Worm (Caenorhabditis elegans): ENCODE results near the gene Y59E9AL.4.
"Not testable (repeated sequence)": the region's sequence is repeated elsewhere in the genome, so short reads cannot be mapped to it uniquely, and the experiment has no call there.

Y59E9AL.4 gene

DNA sequence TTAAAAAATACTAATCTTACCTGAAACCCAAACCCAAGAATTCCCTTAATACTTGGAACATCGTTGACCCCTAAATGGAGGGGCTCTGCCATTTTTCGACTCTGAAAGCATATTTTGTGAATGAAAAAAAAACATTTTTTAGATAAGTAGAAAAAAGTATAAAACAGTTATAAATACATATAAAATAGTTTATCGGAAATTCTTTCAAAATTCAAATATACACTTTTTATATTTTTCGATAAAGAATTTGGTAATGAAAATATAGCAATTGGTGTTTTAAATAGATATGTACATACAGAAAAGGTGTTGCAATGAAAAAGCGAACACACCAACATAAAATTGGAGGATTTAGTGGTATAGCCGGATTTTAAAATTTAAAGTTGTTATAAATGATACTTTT is at the start of gene Y59E9AL.4:
Gene Y59E9AL.4, minus strand, starts transcription at position 101 of the 400 bp plus-strand sequence.
- TF ChIP-seq unc-120 (tag; optimal IDR thresholded peaks at IDR 0.05; ENCODE audit: poor library complexity, severe bottlenecking) (no peak), unc-39 (tag; optimal IDR thresholded peaks at IDR 0.05) (no peak), hlh-1 (tag; optimal IDR thresholded peaks at IDR 0.05) (no peak), pha-4 (tag; optimal IDR thresholded peaks at IDR 0.05) (no peak), zip-8 (tag; optimal IDR thresholded peaks at IDR 0.05) (no peak), M03D4.4 (tag; optimal IDR thresholded peaks at IDR 0.05) (no peak), ceh-83 (GFP tag; optimal IDR thresholded peaks at IDR 0.05) (no peak), elt-1 (tag; optimal IDR thresholded peaks at IDR 0.05; ENCODE audit: borderline replicate concordance, insufficient read depth) (no peak), blmp-1 (tag; optimal IDR thresholded peaks at IDR 0.05) (no peak), ceh-43 (GFP tag; optimal IDR thresholded peaks at IDR 0.05) (no peak), cnd-1 (tag; optimal IDR thresholded peaks at IDR 0.05) (no peak), ceh-39 (tag; optimal IDR thresholded peaks at IDR 0.05) (no peak), ham-2 (GFP tag; optimal IDR thresholded peaks at IDR 0.05) (no peak), drap-1 (GFP tag; optimal IDR thresholded peaks at IDR 0.05) (no peak)

DNA sequence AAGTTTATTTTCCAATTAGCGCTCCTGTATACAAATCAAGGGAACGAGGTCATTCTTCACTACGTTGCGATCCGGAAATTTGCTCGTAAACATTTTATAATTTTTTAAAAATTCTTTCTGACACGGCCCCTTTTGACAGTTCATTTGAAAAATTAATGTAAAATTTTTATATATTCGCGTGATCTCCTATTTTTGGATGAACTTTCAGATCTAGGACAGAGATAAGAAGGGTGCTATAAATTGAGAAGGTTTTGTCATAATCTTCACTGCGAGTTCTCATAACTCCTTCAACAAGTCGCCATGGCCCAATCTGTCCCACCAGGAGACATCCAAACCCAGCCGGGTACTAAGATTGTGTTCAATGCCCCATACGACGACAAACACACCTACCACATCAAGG is 45.3 kb upstream of the Y59E9AL.4 start, which contains the start of gene msp-19:
Gene msp-19, plus strand, starts transcription at position 301 of the 400 bp plus-strand sequence.
- not testable (repeated sequence) for TF ChIP-seq lsy-2, cnd-1, mep-1 (tag; optimal IDR thresholded peaks at IDR 0.05)

DNA sequence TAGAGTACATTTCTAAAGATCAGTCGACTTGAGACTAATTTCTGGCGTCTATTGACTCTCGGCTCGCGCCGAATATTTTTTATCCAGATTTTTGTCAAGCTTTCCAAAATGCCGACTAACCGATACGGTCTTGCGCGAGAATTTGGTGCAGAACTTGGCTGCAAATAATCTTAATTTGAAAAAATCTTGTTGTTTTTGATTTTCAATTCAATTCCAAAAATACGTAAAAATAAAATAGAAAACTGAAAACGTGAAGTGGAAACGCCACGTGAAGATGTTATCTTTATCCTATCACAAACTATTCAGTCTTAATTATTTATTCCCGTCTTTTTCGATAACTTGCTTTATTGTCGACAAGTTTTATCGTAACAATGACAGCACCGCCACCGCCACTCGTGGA is 43.4 kb upstream of the Y59E9AL.4 start, which contains the start of gene ttbk-2.1:
Gene ttbk-2.1, plus strand, starts transcription at position 301 of the 400 bp plus-strand sequence.
- not testable (repeated sequence) for TF ChIP-seq snpc-4 (tag; optimal IDR thresholded peaks at IDR 0.05); sptf-1 (tag; optimal IDR thresholded peaks at IDR 0.05); ceh-83 (GFP tag; optimal IDR thresholded peaks at IDR 0.05)

DNA sequence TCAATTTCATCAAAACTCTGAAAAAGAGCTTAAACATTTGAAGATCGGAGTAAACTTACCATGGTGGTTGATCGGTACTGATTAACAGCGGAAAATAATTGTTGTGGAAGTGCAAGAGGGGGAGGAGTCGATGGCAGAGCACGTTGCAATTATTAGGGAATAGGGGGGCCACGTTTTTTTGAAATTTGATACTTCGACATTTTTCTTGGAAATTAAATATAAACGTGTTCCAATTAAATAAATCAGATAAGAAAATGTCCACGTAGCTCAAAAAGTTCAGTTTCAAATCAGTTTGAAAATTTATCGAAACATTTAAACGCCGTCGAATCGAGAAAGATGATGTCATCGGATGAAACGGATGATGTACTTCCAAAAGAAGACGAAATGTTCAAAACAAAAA is 41.7 kb upstream of the Y59E9AL.4 start, which contains the start of gene F36H12.9:
Gene F36H12.9, plus strand, starts transcription at position 301 of the 400 bp plus-strand sequence.
- not testable (repeated sequence) for TF ChIP-seq nhr-28 (tag; optimal IDR thresholded peaks at IDR 0.05); sptf-1 (tag; optimal IDR thresholded peaks at IDR 0.05); lin-32 (GFP tag; optimal IDR thresholded peaks at IDR 0.05)

DNA sequence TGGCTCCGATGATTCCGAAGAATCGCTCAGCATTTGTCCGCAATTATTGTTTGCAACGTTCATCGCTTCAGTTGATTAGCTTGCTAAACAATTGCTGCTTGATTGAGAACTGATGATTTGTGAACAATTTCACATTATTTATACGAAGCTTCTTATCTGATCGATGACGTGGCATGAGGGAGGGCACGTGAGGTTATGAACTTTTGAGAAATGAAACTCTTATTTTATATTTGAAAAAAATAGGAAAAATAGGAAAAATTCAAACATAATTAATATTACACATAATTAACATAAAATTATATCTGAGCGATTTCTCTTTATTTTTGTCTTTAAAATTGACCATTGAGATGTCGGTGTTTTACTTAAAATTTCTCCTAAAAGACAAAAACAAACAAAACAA is 39.7 kb upstream of the Y59E9AL.4 start, which contains the start of gene F36H12.10:
Gene F36H12.10, minus strand, starts transcription at position 101 of the 400 bp plus-strand sequence.
- TF ChIP-seq lsy-2 (tag; optimal IDR thresholded peaks at IDR 0.05); unc-62 (GFP tag; optimal IDR thresholded peaks at IDR 0.05); mep-1 (tag; optimal IDR thresholded peaks at IDR 0.05): not testable (repeated sequence)

DNA sequence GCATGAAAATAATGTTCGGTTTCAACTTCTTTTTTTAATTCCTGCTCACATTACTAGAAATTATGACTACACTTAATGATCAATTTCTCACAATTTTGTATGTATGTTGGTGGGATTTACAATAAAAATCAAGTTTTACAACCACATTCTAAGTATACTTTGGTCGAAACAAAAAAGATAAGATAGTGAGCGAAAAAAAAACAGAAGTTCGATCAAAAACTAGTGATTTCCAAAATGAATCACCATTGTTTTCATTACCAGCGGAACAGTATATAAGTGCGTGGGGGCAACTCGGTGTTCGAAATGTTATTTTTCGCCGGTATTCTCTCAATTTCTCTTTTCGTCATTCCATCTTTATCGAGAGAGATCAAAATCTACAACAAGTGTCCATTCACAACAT is 15.5 kb upstream of the Y59E9AL.4 start, which contains the start of gene thn-5:
Gene thn-5, plus strand, starts transcription at position 301 of the 400 bp plus-strand sequence.
- TF ChIP-seq elt-3 (tag; optimal IDR thresholded peaks at IDR 0.05) (no peak), nhr-28 (tag; optimal IDR thresholded peaks at IDR 0.05) (no peak), nhr-12 (tag; optimal IDR thresholded peaks at IDR 0.05) (no peak), snpc-4 (tag; optimal IDR thresholded peaks at IDR 0.05) (no peak), ceh-83 (GFP tag; optimal IDR thresholded peaks at IDR 0.05) (no peak)

DNA sequence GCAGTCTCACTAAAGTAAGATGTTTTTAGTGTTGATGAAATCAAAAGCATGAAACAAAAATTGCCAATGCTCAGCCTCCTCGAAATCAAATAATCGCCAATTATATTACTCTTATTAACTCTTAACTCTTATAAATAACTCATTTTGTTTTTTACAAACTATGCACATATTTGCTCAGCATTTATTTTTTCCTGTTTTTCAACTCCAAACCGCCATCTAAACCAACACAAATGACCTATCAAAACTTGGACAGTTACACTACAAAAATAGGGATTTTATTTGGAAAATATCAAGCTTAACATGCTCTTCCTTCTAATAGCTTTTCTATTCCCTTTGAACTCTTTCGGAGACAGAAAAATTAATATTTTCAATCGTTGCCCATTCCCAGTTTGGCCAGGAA is 13.6 kb upstream of the Y59E9AL.4 start, which contains the start of gene thn-6:
Gene thn-6, plus strand, starts transcription at position 301 of the 400 bp plus-strand sequence.
- TF ChIP-seq ceh-43 (GFP tag; optimal IDR thresholded peaks at IDR 0.05), result no peak
- TF ChIP-seq bed-3 (GFP tag; optimal IDR thresholded peaks at IDR 0.05), result no peak
- no peak for TF ChIP-seq elt-3 (tag; optimal IDR thresholded peaks at IDR 0.05)
- no peak for TF ChIP-seq lin-13 (tag; optimal IDR thresholded peaks at IDR 0.05)
- TF ChIP-seq unc-120 (tag; optimal IDR thresholded peaks at IDR 0.05; ENCODE audit: poor library complexity, severe bottlenecking), result no peak

DNA sequence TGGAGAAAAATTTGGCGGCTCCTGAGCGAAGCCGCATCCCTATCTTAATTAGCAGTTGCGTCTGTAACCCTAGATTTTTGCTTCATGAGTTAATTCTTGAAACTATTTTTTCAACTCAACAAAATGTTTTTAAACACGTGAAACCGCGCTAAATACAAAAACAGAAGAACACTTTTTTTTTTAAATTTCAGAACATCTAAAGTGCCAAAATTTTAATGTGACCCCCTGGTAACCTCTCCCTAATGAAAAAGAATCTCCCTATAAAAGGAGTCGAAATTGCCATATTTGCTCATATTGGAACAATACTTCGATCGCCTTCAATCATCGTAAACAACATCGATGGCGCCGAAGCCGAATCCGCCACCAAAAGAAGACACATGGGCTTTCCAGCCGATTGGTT is 11.6 kb upstream of the Y59E9AL.4 start, which contains the start of gene nsph-4.1:
Gene nsph-4.1, plus strand, starts transcription at position 301 of the 400 bp plus-strand sequence.
- not testable (repeated sequence) for TF ChIP-seq drap-1 (GFP tag; optimal IDR thresholded peaks at IDR 0.05); nhr-237 (tag; optimal IDR thresholded peaks at IDR 0.05); mab-5 (tag; optimal IDR thresholded peaks at IDR 0.05)
